ENCODE assay signal across 2 fruit fly cellular contexts in genomic region chr3L:738523-739356, dm6.
TF ChIP-seq lines count a peak whose summit lies in the region.

No protein-coding gene starts in this region.

TF ChIP-seq in whole organism, embryonic, 481 proteins besides CTCF, POLR2A, EP300 and RAD21 (continued from another document and continues in another):
- TF ChIP-seq CG30403 (GFP tag; optimal IDR thresholded peaks at IDR 0.05; lab: Kevin White, UChicago) (peak; percentile 90), chm (GFP tag; IDR thresholded peaks at IDR 0.05; lab: Robert Waterston, UW) (peak; percentile 80), fd64A (GFP tag; optimal IDR thresholded peaks at IDR 0.05; lab: Kevin White, UChicago) (peak; percentile 82), Dp (GFP tag; optimal IDR thresholded peaks at IDR 0.05; lab: Kevin White, UChicago) (no peak), CG15073 (GFP tag; optimal IDR thresholded peaks at IDR 0.05; lab: Kevin White, UChicago) (peak; percentile 40), CG10366 (GFP tag; IDR thresholded peaks at IDR 0.05; lab: Robert Waterston, UW) (peak; percentile 90), kay (GFP tag; optimal IDR thresholded peaks at IDR 0.05; lab: Kevin White, UChicago) (peak; percentile 79), CG6175 (GFP tag; IDR thresholded peaks at IDR 0.05; lab: Robert Waterston, UW) (peak; percentile 75; the same call in 1 of the 3 replicates), CG33213 (GFP tag; optimal IDR thresholded peaks at IDR 0.05; lab: Kevin White, UChicago) (peak; percentile 32), vfl (GFP tag; optimal IDR thresholded peaks at IDR 0.05; lab: Kevin White, UChicago) (peak; percentile 69), CG6654 (GFP tag; optimal IDR thresholded peaks at IDR 0.05; lab: Kevin White, UChicago) (peak; percentile 61), CG4360 (GFP tag; IDR thresholded peaks at IDR 0.05; lab: Robert Waterston, UW) (peak; percentile 42; the same call in 1 of the 2 replicates), BEAF-32 (GFP tag; optimal IDR thresholded peaks at IDR 0.05; lab: Kevin White, UChicago) (no peak), pita (GFP tag; optimal IDR thresholded peaks at IDR 0.05; lab: Kevin White, UChicago) (no peak), so (GFP tag; IDR thresholded peaks at IDR 0.05; lab: Robert Waterston, UW) (peak; percentile 86), sna (GFP tag; IDR thresholded peaks at IDR 0.05; lab: Robert Waterston, UW; ENCODE audit: partially characterized antibody) (no peak), CG34376 (GFP tag; optimal IDR thresholded peaks at IDR 0.05; lab: Kevin White, UChicago) (peak; percentile 60), MBD-R2 (GFP tag; IDR thresholded peaks at IDR 0.05; lab: Robert Waterston, UW) (peak; percentile 73), CG7928 (GFP tag; optimal IDR thresholded peaks at IDR 0.05; lab: Kevin White, UChicago) (peak; percentile 23), CG1024 (GFP tag; IDR thresholded peaks at IDR 0.05; lab: Robert Waterston, UW) (peak; percentile 83), zfh2 (GFP tag; optimal IDR thresholded peaks at IDR 0.05; lab: Kevin White, UChicago) (peak; percentile 5), Poxn (GFP tag; IDR thresholded peaks at IDR 0.05; lab: Robert Waterston, UW) (no peak), Hmr (GFP tag; optimal IDR thresholded peaks at IDR 0.05; lab: Kevin White, UChicago) (peak; percentile 83), Ets65A (GFP tag; lab: Kevin White, UChicago) (peak; percentile 93), HLH3B (GFP tag; IDR thresholded peaks at IDR 0.05; lab: Robert Waterston, UW) (peak; percentile 91), CG11456 (GFP tag; IDR thresholded peaks at IDR 0.05; lab: Robert Waterston, UW) (peak; percentile 88), YL-1 (GFP tag; optimal IDR thresholded peaks at IDR 0.05; lab: Kevin White, UChicago) (peak; percentile 52), NC2β (GFP tag; optimal IDR thresholded peaks at IDR 0.05; lab: Kevin White, UChicago) (peak; percentile 46), Bdp1 (GFP tag; optimal IDR thresholded peaks at IDR 0.05; lab: Kevin White, UChicago) (peak; percentile 37), NFAT (GFP tag; IDR thresholded peaks at IDR 0.05; lab: Robert Waterston, UW) (peak; percentile 67), CG8359 (GFP tag; optimal IDR thresholded peaks at IDR 0.05; lab: Kevin White, UChicago; ENCODE audit: borderline replicate concordance) (peak; percentile 90), vnd (GFP tag; IDR thresholded peaks at IDR 0.05; lab: Robert Waterston, UW; ENCODE audit: partially characterized antibody) (no peak), cwo (GFP tag; optimal IDR thresholded peaks at IDR 0.05; lab: Kevin White, UChicago) (peak; percentile 76), CG18599 (GFP tag; optimal IDR thresholded peaks at IDR 0.05; lab: Kevin White, UChicago) (peak; percentile 92), CG8944 (GFP tag; optimal IDR thresholded peaks at IDR 0.05; lab: Kevin White, UChicago) (peak; percentile 42), Oli (tag; optimal IDR thresholded peaks at IDR 0.05; lab: Kevin White, UChicago) (peak; percentile 92), CG13296 (GFP tag; optimal IDR thresholded peaks at IDR 0.05; lab: Kevin White, UChicago) (peak; percentile 86), br (optimal IDR thresholded peaks at IDR 0.05; lab: Kevin White, UChicago) (no peak), insv (GFP tag; optimal IDR thresholded peaks at IDR 0.05; lab: Kevin White, UChicago) (peak in 1 of 2 experiments; percentile 66), Xbp1 (GFP tag; optimal IDR thresholded peaks at IDR 0.05; lab: Kevin White, UChicago) (peak; percentile 91), otp (GFP tag; IDR thresholded peaks at IDR 0.05; lab: Robert Waterston, UW) (peak; percentile 90), CG3407 (GFP tag; optimal IDR thresholded peaks at IDR 0.05; lab: Kevin White, UChicago) (peak; percentile 89), Stat92E (GFP tag; optimal IDR thresholded peaks at IDR 0.05; lab: Kevin White, UChicago) (peak in 1 of 3 experiments; percentile 85), tup (GFP tag; optimal IDR thresholded peaks at IDR 0.05; lab: Kevin White, UChicago) (peak; percentile 17), CG16779 (GFP tag; IDR thresholded peaks at IDR 0.05; lab: Robert Waterston, UW) (no peak), E2f1 (GFP tag; IDR thresholded peaks at IDR 0.05; lab: Robert Waterston, UW) (peak; percentile 86), ac (GFP tag; optimal IDR thresholded peaks at IDR 0.05; lab: Kevin White, UChicago) (peak; percentile 54), tx (GFP tag; optimal IDR thresholded peaks at IDR 0.05; lab: Kevin White, UChicago) (peak; percentile 1), toy (GFP tag; IDR thresholded peaks at IDR 0.05; lab: Robert Waterston, UW) (peak; percentile 67), bbx (GFP tag; IDR thresholded peaks at IDR 0.05; lab: Robert Waterston, UW; ENCODE audit: partially characterized antibody) (no peak; the same call in 1 of the 2 replicates), CG12659 (GFP tag; optimal IDR thresholded peaks at IDR 0.05; lab: Kevin White, UChicago) (peak; percentile 89), CG4282 (GFP tag; optimal IDR thresholded peaks at IDR 0.05; lab: Kevin White, UChicago) (no peak), oc (tag; optimal IDR thresholded peaks at IDR 0.05; lab: Kevin White, UChicago) (peak; percentile 91), CG12942 (GFP tag; optimal IDR thresholded peaks at IDR 0.05; lab: Kevin White, UChicago) (peak; percentile 88), Mad (GFP tag; optimal IDR thresholded peaks at IDR 0.05; lab: Kevin White, UChicago) (peak; percentile 81), pho (GFP tag; optimal IDR thresholded peaks at IDR 0.05; lab: Kevin White, UChicago) (no peak), tio (GFP tag; optimal IDR thresholded peaks at IDR 0.05; lab: Kevin White, UChicago) (peak; percentile 80), CG10147 (GFP tag; optimal IDR thresholded peaks at IDR 0.05; lab: Kevin White, UChicago) (peak; percentile 91), mld (GFP tag; IDR thresholded peaks at IDR 0.05; lab: Robert Waterston, UW; ENCODE audit: partially characterized antibody) (no peak), fd102C (GFP tag; optimal IDR thresholded peaks at IDR 0.05; lab: Kevin White, UChicago) (no peak), CG4617 (GFP tag; optimal IDR thresholded peaks at IDR 0.05; lab: Kevin White, UChicago; ENCODE audit: borderline replicate concordance) (peak; percentile 58), CG16815 (GFP tag; optimal IDR thresholded peaks at IDR 0.05; lab: Kevin White, UChicago) (peak; percentile 84), CG9876 (GFP tag; optimal IDR thresholded peaks at IDR 0.05; lab: Kevin White, UChicago) (no peak), exex (tag; optimal IDR thresholded peaks at IDR 0.05; lab: Kevin White, UChicago) (peak; percentile 56), unpg (GFP tag; optimal IDR thresholded peaks at IDR 0.05; lab: Kevin White, UChicago) (peak; percentile 94)

TF ChIP-seq in whole organism, prepupa, 60 proteins besides CTCF, POLR2A, EP300 and RAD21 (continued from another document):
- TF ChIP-seq svp (GFP tag; lab: Kevin White, UChicago) = peak; percentile 98
- peak; percentile 97 for TF ChIP-seq CG32006 (GFP tag; optimal IDR thresholded peaks at IDR 0.05; lab: Kevin White, UChicago)
- peak; percentile 93 for TF ChIP-seq Sox15 (GFP tag; optimal IDR thresholded peaks at IDR 0.05; lab: Kevin White, UChicago)
- peak; percentile 98 for TF ChIP-seq CG34406 (GFP tag; optimal IDR thresholded peaks at IDR 0.05; lab: Kevin White, UChicago)
- TF ChIP-seq Ets96B (tag; optimal IDR thresholded peaks at IDR 0.05; lab: Kevin White, UChicago) = peak; percentile 98
- peak; percentile 88 for TF ChIP-seq dac (GFP tag; optimal IDR thresholded peaks at IDR 0.05; lab: Kevin White, UChicago)
- TF ChIP-seq achi (GFP tag; optimal IDR thresholded peaks at IDR 0.05; lab: Kevin White, UChicago) = peak; percentile 97
- TF ChIP-seq dsx (GFP tag; optimal IDR thresholded peaks at IDR 0.05; lab: Kevin White, UChicago; ENCODE audit: poor library complexity, severe bottlenecking) = peak; percentile 97
- peak; percentile 92 for TF ChIP-seq CG11294 (GFP tag; IDR thresholded peaks at IDR 0.05; lab: Robert Waterston, UW)
TF ChIP-seq in whole organism, prepupa: peak in this region for 59.
